Worm (Caenorhabditis elegans): ENCODE results near the gene sqst-4.

DNA sequence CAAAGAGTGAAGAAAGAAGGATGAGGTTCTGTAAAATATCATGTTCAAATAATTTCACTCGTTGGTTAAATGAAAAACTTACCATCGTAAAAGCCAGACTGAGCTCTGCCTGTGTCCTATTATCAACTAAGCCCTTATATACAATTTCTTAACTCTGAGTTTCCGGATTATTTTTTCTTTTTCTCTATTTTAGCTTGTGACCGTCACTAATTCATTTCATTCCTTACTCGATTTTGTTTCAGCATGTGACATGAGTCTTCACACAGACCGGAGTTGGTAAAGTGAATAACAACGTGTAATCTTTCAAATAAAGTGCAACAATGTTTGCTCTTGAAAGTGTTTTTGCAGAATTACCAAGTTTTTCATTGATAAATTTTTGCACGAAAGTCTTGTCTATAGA, 45.7 kb downstream of the sqst-4 start, which contains the start of gene cpr-2:
- TF ChIP-seq flt-1 (GFP tag; IDR thresholded peaks at IDR 0.05) (no peak), ztf-23 (GFP tag; IDR thresholded peaks at IDR 0.05) (no peak), ztf-29 (GFP tag; IDR thresholded peaks at IDR 0.05) (no peak), T22C8.4 (GFP tag; IDR thresholded peaks at IDR 0.05) (no peak), klf-2 (GFP tag; conservative IDR thresholded peaks at IDR 0.05) (no peak), med-1 (GFP tag; optimal IDR thresholded peaks at IDR 0.05; ENCODE audit: insufficient read depth) (no peak)
